Fruit fly (Drosophila melanogaster) whole organism, embryonic: ENCODE measurements around the gene Ssu72.

Source experiments
- Ada2b ChIP-seq: fragments of 200-800 bp; sonication (Bioruptor generic); IDR thresholded peaks from 2 replicates; pipeline ENCODE4 v1.3.6; 2022; ENCODE audit warnings: missing biosample characterization, missing genetic modification characterization
- BEAF-32 ChIP-seq: fragments of 200-800 bp; sonication (Bioruptor generic); optimal IDR thresholded peaks from 3 replicates; lab custom pipeline; 2017; ENCODE audit warnings: missing biosample characterization, missing genetic modification characterization, mild to moderate bottlenecking, moderate library complexity, missing genetic modification reagents
- CG10654 ChIP-seq: fragments of 200-800 bp; sonication (Bioruptor generic); optimal IDR thresholded peaks from 2 replicates; lab custom pipeline; 2016; ENCODE audit warnings: missing biosample characterization, missing genetic modification characterization
- CG13287 ChIP-seq: fragments of 200-800 bp; sonication (Bioruptor generic); IDR thresholded peaks from 2 replicates; pipeline ENCODE4 v1.3.6; 2022; ENCODE audit warnings: missing biosample characterization, missing genetic modification characterization; ENCODE audit not compliant: partially characterized antibody
- CG13624 ChIP-seq: fragments of 200-800 bp; sonication (Bioruptor generic); optimal IDR thresholded peaks from 2 replicates; lab custom pipeline; 2016; ENCODE audit warnings: missing biosample characterization, missing genetic modification characterization
- CG1832 ChIP-seq: fragments of 200-800 bp; sonication (Bioruptor generic); optimal IDR thresholded peaks from 2 replicates; lab custom pipeline; 2017; ENCODE audit warnings: missing biosample characterization, mild to moderate bottlenecking, missing genetic modification characterization, inconsistent platforms
- CG2712 ChIP-seq: fragments of 200-800 bp; optimal IDR thresholded peaks from 3 replicates; lab custom pipeline; 2019; ENCODE audit warnings: missing biosample characterization, mild to moderate bottlenecking, missing genetic modification characterization, moderate library complexity
- CG32532 ChIP-seq: fragments of 200-800 bp; sonication (Bioruptor generic); IDR thresholded peaks from 2 replicates; pipeline ENCODE4 v1.3.6; 2022; ENCODE audit warnings: missing biosample characterization, missing genetic modification characterization
- CG34376 ChIP-seq: fragments of 200-800 bp; sonication (Bioruptor generic); optimal IDR thresholded peaks from 2 replicates; lab custom pipeline; 2018; ENCODE audit warnings: missing biosample characterization, mild to moderate bottlenecking, missing genetic modification characterization
- CG34422 ChIP-seq: fragments of 200-800 bp; sonication (Bioruptor generic); IDR thresholded peaks from 3 replicates; pipeline ENCODE4 v1.3.6; 2022; ENCODE audit warnings: missing biosample characterization, missing genetic modification characterization
- CG4328 ChIP-seq: fragments of 200-800 bp; sonication (Bioruptor generic); optimal IDR thresholded peaks from 3 replicates; lab custom pipeline; 2017; ENCODE audit warnings: missing biosample characterization, missing genetic modification reagents, missing genetic modification characterization
- CG4360 ChIP-seq: fragments of 200-800 bp; sonication (Bioruptor generic); IDR thresholded peaks from 2 replicates; pipeline ENCODE4 v1.3.6; 2022; ENCODE audit warnings: missing biosample characterization, missing genetic modification characterization
- CG4820 ChIP-seq: fragments of 200-800 bp; sonication (Bioruptor generic); optimal IDR thresholded peaks from 3 replicates; lab custom pipeline; 2016; ENCODE audit warnings: missing biosample characterization, missing genetic modification characterization
- CG7786 ChIP-seq: fragments of 200-800 bp; sonication (Bioruptor generic); optimal IDR thresholded peaks from 2 replicates; lab custom pipeline; 2016; ENCODE audit warnings: missing biosample characterization, missing genetic modification characterization
- CG9215 ChIP-seq: fragments of 200-800 bp; sonication (Bioruptor generic); IDR thresholded peaks from 2 replicates; pipeline ENCODE4 v1.3.6; 2022; ENCODE audit warnings: missing biosample characterization, missing genetic modification characterization
- CG9609 ChIP-seq: fragments of 200-800 bp; sonication (Bioruptor generic); optimal IDR thresholded peaks from 3 replicates; lab custom pipeline; 2016; ENCODE audit warnings: missing biosample characterization, missing genetic modification characterization
- Camta ChIP-seq: fragments of 200-800 bp; sonication (Bioruptor generic); optimal IDR thresholded peaks from 2 replicates; lab custom pipeline; 2016; ENCODE audit warnings: missing biosample characterization, missing genetic modification characterization
- Dek ChIP-seq: fragments of 200-800 bp; sonication (Bioruptor generic); optimal IDR thresholded peaks from 3 replicates; lab custom pipeline; 2019; ENCODE audit warnings: missing biosample characterization, mild to moderate bottlenecking, missing genetic modification characterization, moderate library complexity
- Dll ChIP-seq: fragments of 200-800 bp; sonication (Bioruptor generic); IDR thresholded peaks from 4 replicates; pipeline ENCODE4 v1.3.6; 2022; ENCODE audit warnings: missing biosample characterization, missing genetic modification characterization; ENCODE audit not compliant: partially characterized antibody
- Dref ChIP-seq: fragments of 200-800 bp; sonication (Bioruptor generic); IDR thresholded peaks from 2 replicates; pipeline ENCODE4 v1.3.6; 2022; ENCODE audit warnings: missing biosample characterization, missing genetic modification characterization
- E2f2 ChIP-seq: fragments of 200-800 bp; sonication (Bioruptor generic); IDR thresholded peaks from 2 replicates; pipeline ENCODE4 v1.3.6; 2022; ENCODE audit warnings: missing biosample characterization, missing genetic modification characterization
- Elba2 ChIP-seq: fragments of 200-800 bp; sonication (Bioruptor generic); optimal IDR thresholded peaks from 3 replicates; lab custom pipeline; 2016; ENCODE audit warnings: missing biosample characterization, missing genetic modification characterization
- Fer1 ChIP-seq: fragments of 200-800 bp; sonication (Bioruptor generic); optimal IDR thresholded peaks from 2 replicates; lab custom pipeline; 2017; ENCODE audit warnings: missing biosample characterization, mild to moderate bottlenecking, missing genetic modification characterization
- Fer2 ChIP-seq: fragments of 200-800 bp; sonication (Bioruptor generic); optimal IDR thresholded peaks from 2 replicates; lab custom pipeline; 2018; ENCODE audit warnings: missing biosample characterization, mild to moderate bottlenecking, missing genetic modification characterization, moderate library complexity
- Fer3 ChIP-seq: fragments of 200-800 bp; sonication (Bioruptor generic); optimal IDR thresholded peaks from 2 replicates; lab custom pipeline; 2018; ENCODE audit warnings: missing biosample characterization, mild to moderate bottlenecking, missing genetic modification characterization, moderate library complexity
- Gug ChIP-seq: fragments of 200-800 bp; sonication (Bioruptor generic); IDR thresholded peaks from 4 replicates; pipeline ENCODE4 v1.3.6; 2022; ENCODE audit warnings: missing biosample characterization, missing genetic modification characterization
- HLHmδ ChIP-seq: fragments of 200-800 bp; sonication (Bioruptor generic); optimal IDR thresholded peaks from 2 replicates; lab custom pipeline; 2018; ENCODE audit warnings: missing biosample characterization, mild to moderate bottlenecking, missing genetic modification characterization, moderate library complexity
- Jarid2 ChIP-seq: fragments of 200-800 bp; sonication (Bioruptor generic); optimal IDR thresholded peaks from 3 replicates; lab custom pipeline; 2017; ENCODE audit warnings: mild to moderate bottlenecking, missing biosample characterization, missing genetic modification reagents, missing genetic modification characterization
- MTF-1 ChIP-seq: fragments of 200-800 bp; sonication (Bioruptor generic); optimal IDR thresholded peaks from 2 replicates; lab custom pipeline; 2018; ENCODE audit warnings: missing biosample characterization, mild to moderate bottlenecking, missing genetic modification characterization, borderline replicate concordance
- Max ChIP-seq: fragments of 200-800 bp; sonication (Bioruptor generic); optimal IDR thresholded peaks from 2 replicates; lab custom pipeline; 2016; ENCODE audit warnings: missing biosample characterization, mild to moderate bottlenecking, missing genetic modification characterization
- Med ChIP-seq: fragments of 200-800 bp; sonication (Bioruptor generic); peaks from one replicate; lab custom pipeline; 2016; ENCODE audit warnings: missing biosample characterization, missing genetic modification characterization, mild to moderate bottlenecking, inconsistent platforms, moderate library complexity
- Opbp ChIP-seq: fragments of 200-800 bp; sonication (Bioruptor generic); IDR thresholded peaks from 3 replicates; pipeline ENCODE4 v1.3.6; 2022; ENCODE audit warnings: missing biosample characterization, missing genetic modification characterization; ENCODE audit not compliant: partially characterized antibody
- Scr ChIP-seq: fragments of 200-800 bp; sonication (Bioruptor generic); IDR thresholded peaks from 2 replicates; pipeline ENCODE4 v1.3.6; 2022; ENCODE audit warnings: missing biosample characterization, missing genetic modification characterization; ENCODE audit not compliant: partially characterized antibody
- Sry-δ ChIP-seq: fragments of 200-800 bp; sonication (Bioruptor generic); optimal IDR thresholded peaks from 2 replicates; lab custom pipeline; 2016; ENCODE audit warnings: missing biosample characterization, missing genetic modification characterization
- YL-1 ChIP-seq: fragments of 200-800 bp; sonication (Bioruptor generic); optimal IDR thresholded peaks from 3 replicates; lab custom pipeline; 2017; ENCODE audit warnings: missing biosample characterization, mild to moderate bottlenecking, missing genetic modification characterization
- ab ChIP-seq: fragments of 200-800 bp; sonication (Bioruptor generic); optimal IDR thresholded peaks from 2 replicates; lab custom pipeline; 2016; ENCODE audit warnings: missing biosample characterization, missing genetic modification characterization
- amos ChIP-seq: fragments of 200-800 bp; sonication (Bioruptor generic); IDR thresholded peaks from 2 replicates; pipeline ENCODE4 v1.3.6; 2022; ENCODE audit warnings: missing biosample characterization, missing genetic modification characterization; ENCODE audit not compliant: partially characterized antibody
- ase ChIP-seq: fragments of 200-800 bp; sonication (Bioruptor generic); IDR thresholded peaks from 3 replicates; pipeline ENCODE4 v1.3.6; 2022; ENCODE audit warnings: missing biosample characterization, missing genetic modification characterization
- ash1 ChIP-seq: fragments of 200-800 bp; sonication (Bioruptor generic); optimal IDR thresholded peaks from 2 replicates; lab custom pipeline; 2018; ENCODE audit warnings: missing biosample characterization, mild to moderate bottlenecking, missing genetic modification characterization
- ato ChIP-seq: fragments of 200-800 bp; sonication (Bioruptor generic); IDR thresholded peaks from 2 replicates; pipeline ENCODE4 v1.3.6; 2022; ENCODE audit warnings: missing biosample characterization, missing genetic modification characterization; ENCODE audit not compliant: partially characterized antibody
- cad ChIP-seq: fragments of >200 bp; optimal IDR thresholded peaks from 2 replicates; lab custom pipeline; 2017; ENCODE audit warnings: missing biosample characterization, missing genetic modification characterization
- dm ChIP-seq: fragments of 200-800 bp; sonication (Bioruptor generic); optimal IDR thresholded peaks from 3 replicates; lab custom pipeline; 2016; ENCODE audit warnings: missing biosample characterization, missing genetic modification characterization
- fd96Cb ChIP-seq: fragments of 200-800 bp; sonication (Bioruptor generic); optimal IDR thresholded peaks from 2 replicates; lab custom pipeline; 2018; ENCODE audit warnings: missing biosample characterization, mild to moderate bottlenecking, missing genetic modification characterization, moderate library complexity
- fu2 ChIP-seq: fragments of 200-800 bp; sonication (Bioruptor generic); optimal IDR thresholded peaks from 2 replicates; lab custom pipeline; 2016; ENCODE audit warnings: missing biosample characterization, missing genetic modification characterization
- mld ChIP-seq: fragments of 200-800 bp; sonication (Bioruptor generic); IDR thresholded peaks from 3 replicates; pipeline ENCODE4 v1.3.6; 2022; ENCODE audit warnings: missing biosample characterization, missing genetic modification characterization; ENCODE audit not compliant: partially characterized antibody
- odd ChIP-seq: fragments of 200-800 bp; sonication (Bioruptor generic); optimal IDR thresholded peaks from 2 replicates; lab custom pipeline; 2017; ENCODE audit warnings: missing biosample characterization, mild to moderate bottlenecking, missing genetic modification characterization
- psq ChIP-seq: fragments of 200-800 bp; sonication (Bioruptor generic); optimal IDR thresholded peaks from 2 replicates; lab custom pipeline; 2017; ENCODE audit warnings: missing biosample characterization, missing genetic modification characterization
- ranshi ChIP-seq: fragments of 200-800 bp; sonication (Bioruptor generic); IDR thresholded peaks from 2 replicates; pipeline ENCODE4 v1.3.6; 2022; ENCODE audit warnings: missing biosample characterization, missing genetic modification characterization
- run ChIP-seq: fragments of 200-800 bp; sonication (Bioruptor generic); optimal IDR thresholded peaks from 3 replicates; lab custom pipeline; 2018; ENCODE audit warnings: missing biosample characterization, mild to moderate bottlenecking, missing genetic modification characterization
- wdn ChIP-seq: fragments of 200-800 bp; sonication (Bioruptor generic); IDR thresholded peaks from 2 replicates; pipeline ENCODE4 v1.3.6; 2022; ENCODE audit warnings: missing biosample characterization, missing genetic modification characterization
- zen2 ChIP-seq: fragments of 200-800 bp; sonication (Bioruptor generic); IDR thresholded peaks from 3 replicates; pipeline ENCODE4 v1.3.6; 2022; ENCODE audit warnings: missing biosample characterization, missing genetic modification characterization; ENCODE audit not compliant: partially characterized antibody

The Ssu72 gene

DNA sequence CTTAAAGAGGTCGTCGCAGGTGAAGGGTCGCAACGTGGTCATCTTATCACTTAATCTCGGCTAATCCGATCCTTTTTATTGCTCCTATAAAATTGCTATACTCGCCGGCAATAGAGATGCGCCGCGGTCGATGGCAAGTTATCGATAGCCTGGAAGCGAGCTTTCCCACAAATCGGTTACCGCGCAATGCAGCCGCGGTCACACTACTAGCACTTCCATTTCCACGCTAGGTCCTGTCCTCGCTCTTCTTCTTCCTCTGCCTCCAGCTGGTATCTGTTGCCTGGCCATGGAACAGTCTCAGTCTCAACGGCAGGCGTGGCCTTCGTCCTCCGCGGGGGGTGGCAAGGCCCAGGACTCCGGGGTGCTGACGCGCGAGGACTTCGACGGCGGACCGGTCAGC is 41.4 kb upstream of the Ssu72 start, which contains the start of the genes Naa20A and MKP-4 (continued):
- TF ChIP-seq wdn (GFP tag; lab: Robert Waterston, UW) = no peak
- no peak for TF ChIP-seq CG4328 (GFP tag; lab: Kevin White, UChicago)
- TF ChIP-seq zen2 (GFP tag; lab: Robert Waterston, UW) = peak; percentile 76
- TF ChIP-seq fu2 (GFP tag; lab: Kevin White, UChicago) = no peak
- no peak for TF ChIP-seq Ada2b
- peak; percentile 73 for TF ChIP-seq Dll (GFP tag; lab: Robert Waterston, UW)
- TF ChIP-seq CG13287 = peak; percentile 82
- no peak for TF ChIP-seq ab
- TF ChIP-seq CG34376 = peak; percentile 14
- peak; percentile 87 for TF ChIP-seq Med
- TF ChIP-seq CG7786 = no peak
- peak; percentile 87 for TF ChIP-seq Dref (GFP tag; lab: Robert Waterston, UW)
- TF ChIP-seq fd96Cb (tag; lab: Kevin White, UChicago) = no peak
- peak; percentile 31 for TF ChIP-seq CG13624 (GFP tag; lab: Kevin White, UChicago)
- no peak for TF ChIP-seq CG1832 (GFP tag; lab: Kevin White, UChicago)
- peak; percentile 76 for TF ChIP-seq Opbp
- TF ChIP-seq Fer2 = no peak
- no peak for TF ChIP-seq Jarid2
- TF ChIP-seq CG9609 (GFP tag; lab: Kevin White, UChicago) = no peak
- no peak for TF ChIP-seq Dek (tag; lab: Kevin White, UChicago)
- no peak for TF ChIP-seq Max (GFP tag; lab: Kevin White, UChicago)

dm6 chrX:19625405-19625804 is 39.0 kb upstream of the Ssu72 start, which contains the start of gene CG14212:
CG14212 (plus strand) TSS chrX:19625705.
- TF ChIP-seq odd (no peak), fd96Cb (tag; lab: Kevin White, UChicago) (no peak), ato (no peak), CG4820 (GFP tag; lab: Kevin White, UChicago) (no peak), ase (GFP tag; lab: Robert Waterston, UW) (no peak), E2f2 (GFP tag; lab: Robert Waterston, UW) (no peak), ash1 (no peak), ranshi (GFP tag; lab: Robert Waterston, UW) (no peak), CG10654 (no peak), mld (GFP tag; lab: Robert Waterston, UW) (no peak), run (no peak), CG9215 (GFP tag; lab: Robert Waterston, UW) (no peak), Camta (GFP tag; lab: Kevin White, UChicago) (no peak), Sry-δ (GFP tag; lab: Kevin White, UChicago) (no peak), Gug (GFP tag; lab: Robert Waterston, UW) (no peak), cad (no peak)

DNA sequence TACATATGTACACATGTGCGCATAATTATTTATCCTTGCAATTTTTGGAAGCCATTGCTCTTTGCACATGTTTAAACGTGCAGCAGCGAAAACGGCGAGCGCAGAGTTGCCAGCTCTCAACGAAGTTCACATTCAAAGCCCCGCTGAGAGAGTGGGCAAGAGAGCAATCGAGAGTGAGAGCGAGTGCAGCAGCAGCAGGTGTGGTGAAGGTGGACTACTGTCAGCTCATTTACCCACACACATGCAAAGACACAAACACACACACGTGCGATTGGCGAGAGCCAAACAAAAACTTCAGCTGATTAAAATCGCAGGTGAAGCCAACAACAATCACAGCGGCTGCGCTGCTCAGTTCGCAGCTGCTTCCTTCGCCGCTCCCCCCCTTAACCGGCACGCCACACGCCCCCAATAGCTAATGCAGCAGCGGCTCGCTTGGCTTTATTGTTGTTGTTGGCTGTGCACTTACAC is 33.0 kb upstream of the Ssu72 start:
- TF ChIP-seq Scr (GFP tag; lab: Robert Waterston, UW) (peak; percentile 14; the same call in 1 of the 2 replicates), MTF-1 (GFP tag; lab: Kevin White, UChicago) (peak; percentile 95), psq (GFP tag; lab: Kevin White, UChicago) (no peak), CG4360 (GFP tag; lab: Robert Waterston, UW) (peak; percentile 83), Elba2 (GFP tag; lab: Kevin White, UChicago) (peak; percentile 3), BEAF-32 (GFP tag; lab: Kevin White, UChicago) (no peak), CG34422 (GFP tag; lab: Robert Waterston, UW) (peak; percentile 75; the same call in 1 of the 3 replicates), CG32532 (GFP tag; lab: Robert Waterston, UW) (no peak; the same call in 1 of the 2 replicates), YL-1 (peak; percentile 44), CG2712 (no peak), Fer3 (tag; lab: Kevin White, UChicago) (no peak), HLHmδ (peak; percentile 57), amos (peak; percentile 51; the same call in 1 of the 2 replicates), Fer1 (GFP tag; lab: Kevin White, UChicago) (peak; percentile 12), dm (GFP tag; lab: Kevin White, UChicago) (no peak)
